Worm (Caenorhabditis elegans): ENCODE measurements around the gene rabx-5.

rabx-5 gene

ce11 chrIII:10604325-10604724 is 824 bp upstream of the rabx-5 start:
- TF ChIP-seq tab-1 (GFP tag; IDR thresholded peaks at IDR 0.05) (no peak), ztf-29 (GFP tag; IDR thresholded peaks at IDR 0.05) (no peak), med-1 (GFP tag; optimal IDR thresholded peaks at IDR 0.05; ENCODE audit: insufficient read depth) (no peak), cog-1 (tag; optimal IDR thresholded peaks at IDR 0.05) (no peak), ref-1 (GFP tag; conservative IDR thresholded peaks at IDR 0.05) (no peak), T22C8.4 (GFP tag; IDR thresholded peaks at IDR 0.05) (no peak)

- TF ChIP-seq med-1 (GFP tag; optimal IDR thresholded peaks at IDR 0.05; ENCODE audit: insufficient read depth), result no peak
- no peak for TF ChIP-seq klf-2 (GFP tag; conservative IDR thresholded peaks at IDR 0.05)
These were observed 3.0 kb downstream of the rabx-5 start for ce11 chrIII:10608161-10608560.

- TF ChIP-seq med-1 (GFP tag; optimal IDR thresholded peaks at IDR 0.05; ENCODE audit: insufficient read depth) (no peak), T22C8.4 (GFP tag; IDR thresholded peaks at IDR 0.05) (no peak), ztf-23 (GFP tag; IDR thresholded peaks at IDR 0.05) (no peak), tab-1 (GFP tag; IDR thresholded peaks at IDR 0.05) (no peak), cog-1 (tag; optimal IDR thresholded peaks at IDR 0.05) (no peak), flt-1 (GFP tag; IDR thresholded peaks at IDR 0.05) (no peak), klf-2 (GFP tag; conservative IDR thresholded peaks at IDR 0.05) (no peak), ref-1 (GFP tag; conservative IDR thresholded peaks at IDR 0.05) (no peak), ztf-29 (GFP tag; IDR thresholded peaks at IDR 0.05) (no peak)
These were observed 7.2 kb downstream of the rabx-5 start, which contains the start of gene Y39A1A.24 for ce11 chrIII:10612333-10612732. TSS of gene Y39A1A.24 (plus strand) at chrIII:10612633.

- no peak for TF ChIP-seq ztf-29 (GFP tag; IDR thresholded peaks at IDR 0.05)
- TF ChIP-seq cog-1 (tag; optimal IDR thresholded peaks at IDR 0.05), result no peak
- TF ChIP-seq ztf-23 (GFP tag; IDR thresholded peaks at IDR 0.05), result no peak
- TF ChIP-seq ref-1 (GFP tag; conservative IDR thresholded peaks at IDR 0.05), result no peak
- TF ChIP-seq flt-1 (GFP tag; IDR thresholded peaks at IDR 0.05), result no peak
- TF ChIP-seq T22C8.4 (GFP tag; IDR thresholded peaks at IDR 0.05), result no peak
- no peak for TF ChIP-seq tab-1 (GFP tag; IDR thresholded peaks at IDR 0.05)
- TF ChIP-seq klf-2 (GFP tag; conservative IDR thresholded peaks at IDR 0.05), result no peak
- no peak for TF ChIP-seq med-1 (GFP tag; optimal IDR thresholded peaks at IDR 0.05; ENCODE audit: insufficient read depth)
These were observed 10.0 kb downstream of the rabx-5 start, which contains the start of gene mrpl-22 for ce11 chrIII:10615166-10615565. TSS of gene mrpl-22 (plus strand) at chrIII:10615466.

- TF ChIP-seq klf-2 (GFP tag; conservative IDR thresholded peaks at IDR 0.05) (no peak), ztf-23 (GFP tag; IDR thresholded peaks at IDR 0.05) (0 out of 2 replicates have a peak, but pooled peaks have one; percentile 55), med-1 (GFP tag; optimal IDR thresholded peaks at IDR 0.05; ENCODE audit: insufficient read depth) (no peak), cog-1 (tag; optimal IDR thresholded peaks at IDR 0.05) (no peak), tab-1 (GFP tag; IDR thresholded peaks at IDR 0.05) (no peak), flt-1 (GFP tag; IDR thresholded peaks at IDR 0.05) (peak; percentile 48; the same call in 1 of the 2 replicates), T22C8.4 (GFP tag; IDR thresholded peaks at IDR 0.05) (no peak), ztf-29 (GFP tag; IDR thresholded peaks at IDR 0.05) (no peak), ref-1 (GFP tag; conservative IDR thresholded peaks at IDR 0.05) (no peak)
These were observed 16.1 kb downstream of the rabx-5 start, which contains the start of the genes lron-10 and hpr-9 for ce11 chrIII:10621208-10621607. TSS of gene lron-10 (minus strand) at chrIII:10621369. TSS of gene hpr-9 (plus strand) at chrIII:10621551.

ce11 chrIII:10624564-10624963 is 19.4 kb downstream of the rabx-5 start:
- TF ChIP-seq flt-1 (GFP tag; IDR thresholded peaks at IDR 0.05), result peak; percentile 94
- peak; percentile 82 for TF ChIP-seq ztf-23 (GFP tag; IDR thresholded peaks at IDR 0.05)
- TF ChIP-seq med-1 (GFP tag; optimal IDR thresholded peaks at IDR 0.05; ENCODE audit: insufficient read depth), result peak; percentile 55
- TF ChIP-seq ztf-29 (GFP tag; IDR thresholded peaks at IDR 0.05), result peak; percentile 67
- TF ChIP-seq T22C8.4 (GFP tag; IDR thresholded peaks at IDR 0.05), result peak; percentile 92
- peak; percentile 93 for TF ChIP-seq tab-1 (GFP tag; IDR thresholded peaks at IDR 0.05)
- peak; percentile 51 for TF ChIP-seq cog-1 (tag; optimal IDR thresholded peaks at IDR 0.05)
- peak; percentile 81 for TF ChIP-seq klf-2 (GFP tag; conservative IDR thresholded peaks at IDR 0.05)
- TF ChIP-seq ref-1 (GFP tag; conservative IDR thresholded peaks at IDR 0.05), result peak; percentile 85

- TF ChIP-seq klf-2 (GFP tag; conservative IDR thresholded peaks at IDR 0.05) (no peak), med-1 (GFP tag; optimal IDR thresholded peaks at IDR 0.05; ENCODE audit: insufficient read depth) (no peak), T22C8.4 (GFP tag; IDR thresholded peaks at IDR 0.05) (no peak), ref-1 (GFP tag; conservative IDR thresholded peaks at IDR 0.05) (no peak), ztf-23 (GFP tag; IDR thresholded peaks at IDR 0.05) (no peak), flt-1 (GFP tag; IDR thresholded peaks at IDR 0.05) (no peak), cog-1 (tag; optimal IDR thresholded peaks at IDR 0.05) (no peak), tab-1 (GFP tag; IDR thresholded peaks at IDR 0.05) (no peak), ztf-29 (GFP tag; IDR thresholded peaks at IDR 0.05) (no peak)
These were observed 23.2 kb downstream of the rabx-5 start for ce11 chrIII:10628360-10628759.

- TF ChIP-seq cog-1 (tag; optimal IDR thresholded peaks at IDR 0.05) (no peak), med-1 (GFP tag; optimal IDR thresholded peaks at IDR 0.05; ENCODE audit: insufficient read depth) (no peak), ref-1 (GFP tag; conservative IDR thresholded peaks at IDR 0.05) (no peak), klf-2 (GFP tag; conservative IDR thresholded peaks at IDR 0.05) (no peak), tab-1 (GFP tag; IDR thresholded peaks at IDR 0.05) (no peak), ztf-23 (GFP tag; IDR thresholded peaks at IDR 0.05) (no peak), flt-1 (GFP tag; IDR thresholded peaks at IDR 0.05) (no peak), ztf-29 (GFP tag; IDR thresholded peaks at IDR 0.05) (no peak), T22C8.4 (GFP tag; IDR thresholded peaks at IDR 0.05) (no peak)
These were observed 23.9 kb downstream of the rabx-5 start, which contains the start of gene swt-4 for ce11 chrIII:10629043-10629442. TSS of gene swt-4 (minus strand) at chrIII:10629143.

ce11 chrIII:10629795-10630194 is 24.6 kb downstream of the rabx-5 start:
- no peak for TF ChIP-seq ref-1 (GFP tag; conservative IDR thresholded peaks at IDR 0.05)
- no peak for TF ChIP-seq T22C8.4 (GFP tag; IDR thresholded peaks at IDR 0.05)
- TF ChIP-seq cog-1 (tag; optimal IDR thresholded peaks at IDR 0.05), result no peak
- TF ChIP-seq tab-1 (GFP tag; IDR thresholded peaks at IDR 0.05), result no peak
- no peak for TF ChIP-seq flt-1 (GFP tag; IDR thresholded peaks at IDR 0.05)
- TF ChIP-seq ztf-29 (GFP tag; IDR thresholded peaks at IDR 0.05), result no peak
- no peak for TF ChIP-seq klf-2 (GFP tag; conservative IDR thresholded peaks at IDR 0.05)
- TF ChIP-seq med-1 (GFP tag; optimal IDR thresholded peaks at IDR 0.05; ENCODE audit: insufficient read depth), result no peak
- no peak for TF ChIP-seq ztf-23 (GFP tag; IDR thresholded peaks at IDR 0.05)
